Worm (Caenorhabditis elegans) whole organism, L4 larva: Measurements from ENCODE around the gene elo-3.

Source experiments
- R02D3.7 ChIP-seq: fragments of 150-350 bp; sonication (generic microtip); optimal IDR thresholded peaks from 3 replicates; lab custom pipeline; 2014; ENCODE audit warnings: missing biosample characterization, missing genetic modification characterization
- ama-1 ChIP-seq: fragments of 150-350 bp; optimal IDR thresholded peaks from 2 replicates; lab custom pipeline; 2014; ENCODE audit warnings: inconsistent platforms, mixed read lengths
- daf-16 ChIP-seq, 3 experiments: sonication (generic microtip); optimal IDR thresholded peaks; 2 replicates each; lab custom pipeline; 2016 to 2017; ENCODE audit warnings: missing genetic modification characterization in 3 of 3, missing genetic modification reagents in 3 of 3, mild to moderate bottlenecking in 2 of 3, missing compliant biosample characterization in 2 of 3, missing biosample characterization in 1 of 3, moderate library complexity in 1 of 3
- dpl-1 ChIP-seq: fragments of 150-350 bp; optimal IDR thresholded peaks from 2 replicates; lab custom pipeline; 2014; ENCODE audit warnings: missing biosample characterization, missing genetic modification reagents, missing genetic modification characterization
- egl-27 ChIP-seq: sonication (generic microtip); optimal IDR thresholded peaks from 3 replicates; lab custom pipeline; 2017; ENCODE audit warnings: missing biosample characterization, missing genetic modification reagents, missing genetic modification characterization
- lin-13 ChIP-seq: fragments of 150-350 bp; optimal IDR thresholded peaks from 2 replicates; lab custom pipeline; 2014; ENCODE audit warnings: missing biosample characterization, missing genetic modification reagents, missing genetic modification characterization
- lin-29 ChIP-seq: fragments of 200-800 bp; sonication (Bioruptor generic); IDR thresholded peaks from 2 replicates; pipeline ENCODE4 v1.3.6; 2022; ENCODE audit warnings: missing genetic modification reagents, missing genetic modification characterization, missing compliant biosample characterization
- mep-1 ChIP-seq: fragments of 150-350 bp; sonication (generic microtip); optimal IDR thresholded peaks from 3 replicates; lab custom pipeline; 2014; ENCODE audit warnings: missing biosample characterization, missing genetic modification characterization
- nhr-10 ChIP-seq: fragments of 150-350 bp; optimal IDR thresholded peaks from 2 replicates; lab custom pipeline; 2014; ENCODE audit warnings: missing biosample characterization, missing genetic modification characterization
- nhr-237 ChIP-seq: sonication (generic microtip); optimal IDR thresholded peaks from 2 replicates; lab custom pipeline; 2017; ENCODE audit warnings: missing biosample characterization, missing genetic modification characterization

DNA sequence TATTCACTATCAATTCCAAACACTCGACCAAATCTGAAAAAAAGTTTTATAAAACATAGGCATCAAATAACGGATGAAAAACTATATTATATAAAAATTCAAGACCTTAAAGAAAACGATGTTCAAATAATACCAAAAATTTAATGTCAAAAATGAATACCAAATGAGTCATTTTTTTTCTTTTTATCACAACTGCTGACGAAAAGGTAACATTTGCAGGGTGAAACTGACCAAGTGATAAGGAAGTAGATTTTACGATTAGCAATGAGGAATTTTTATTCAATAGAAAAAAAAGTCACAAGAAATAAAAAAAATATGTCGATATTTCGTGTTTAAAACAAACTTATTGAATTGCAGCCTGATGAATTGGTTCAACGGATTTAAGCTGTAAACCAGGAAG lies 48.3 kb downstream of the elo-3 start, which contains the start of gene C06E4.8:
- TF ChIP-seq lin-13 (GFP tag; lab: Kevin White, UChicago) (no peak), daf-16 (GFP tag; optimal IDR thresholded peaks at IDR 0.05; lab: Kevin White, UChicago) (no peak), daf-16 (tag; optimal IDR thresholded peaks at IDR 0.05; lab: Kevin White, UChicago) (no peak), lin-29 (GFP tag; lab: Robert Waterston, UW) (no peak), nhr-237 (no peak), R02D3.7 (tag; lab: Kevin White, UChicago) (no peak), dpl-1 (GFP tag; lab: Kevin White, UChicago) (no peak), mep-1 (tag; lab: Kevin White, UChicago) (no peak), nhr-10 (no peak), egl-27 (tag; lab: Kevin White, UChicago) (no peak), ama-1 (no peak)
